Fruit fly (Drosophila melanogaster): ENCODE measurements around the gene unc-4.

Gene unc-4

dm6 chrX:17804048-17804447, 35.7 kb downstream of the unc-4 start:
- no peak for TF ChIP-seq CG33017 (tag; optimal IDR thresholded peaks at IDR 0.05)
- TF ChIP-seq CG12768 (GFP tag; optimal IDR thresholded peaks at IDR 0.05): no peak
- no peak for TF ChIP-seq pad (GFP tag; optimal IDR thresholded peaks at IDR 0.05)
- TF ChIP-seq CG7045 (GFP tag; optimal IDR thresholded peaks at IDR 0.05): no peak
- no peak for TF ChIP-seq Clk (GFP tag; optimal IDR thresholded peaks at IDR 0.05)
- no peak for TF ChIP-seq Crg-1 (GFP tag; optimal IDR thresholded peaks at IDR 0.05)
- no peak for TF ChIP-seq CG7101 (tag; optimal IDR thresholded peaks at IDR 0.05)
- no peak for TF ChIP-seq CG5204 (GFP tag; optimal IDR thresholded peaks at IDR 0.05)
- TF ChIP-seq cic (GFP tag; optimal IDR thresholded peaks at IDR 0.05): no peak

DNA sequence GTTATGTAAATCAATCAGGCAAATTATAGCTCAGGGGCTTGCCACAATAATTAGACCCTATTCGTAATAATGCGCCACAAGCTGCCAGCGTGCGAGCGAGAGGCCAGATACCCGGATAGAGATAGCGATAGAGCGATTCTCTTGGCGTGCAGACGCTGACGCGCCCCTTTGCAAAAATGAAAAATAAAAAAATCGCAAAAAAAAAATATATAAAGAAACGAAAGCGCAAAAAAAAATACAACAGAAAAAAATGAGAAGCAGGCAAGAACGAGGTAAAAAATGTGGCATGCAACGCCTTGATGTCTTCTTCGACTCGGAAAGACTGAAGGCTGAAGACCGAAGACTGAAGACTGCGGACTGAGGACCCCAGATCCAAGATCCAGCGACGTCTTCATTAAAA, 38.0 kb downstream of the unc-4 start:
- TF ChIP-seq Hr96 (GFP tag; optimal IDR thresholded peaks at IDR 0.05) (no peak), Mnt (GFP tag; optimal IDR thresholded peaks at IDR 0.05) (no peak), Clk (GFP tag; optimal IDR thresholded peaks at IDR 0.05) (no peak), ovo (GFP tag; optimal IDR thresholded peaks at IDR 0.05) (no peak), CG7045 (GFP tag; optimal IDR thresholded peaks at IDR 0.05) (no peak), CG33017 (tag; optimal IDR thresholded peaks at IDR 0.05) (no peak), CG11617 (GFP tag; optimal IDR thresholded peaks at IDR 0.05) (no peak), Crg-1 (GFP tag; optimal IDR thresholded peaks at IDR 0.05) (no peak), cnc (optimal IDR thresholded peaks at IDR 0.05) (no peak), tj (GFP tag; optimal IDR thresholded peaks at IDR 0.05) (no peak), pad (GFP tag; optimal IDR thresholded peaks at IDR 0.05) (no peak), cic (GFP tag; optimal IDR thresholded peaks at IDR 0.05) (no peak), toe (GFP tag; optimal IDR thresholded peaks at IDR 0.05) (no peak), CG5204 (GFP tag; optimal IDR thresholded peaks at IDR 0.05) (no peak), bab1 (GFP tag; optimal IDR thresholded peaks at IDR 0.05) (no peak), CG7101 (tag; optimal IDR thresholded peaks at IDR 0.05) (no peak), CG1620 (GFP tag; optimal IDR thresholded peaks at IDR 0.05) (no peak), CG12768 (GFP tag; optimal IDR thresholded peaks at IDR 0.05) (no peak), kay (GFP tag; ENCODE audit: borderline replicate concordance) (no peak)

- TF ChIP-seq pad (GFP tag; optimal IDR thresholded peaks at IDR 0.05) (no peak), CG7045 (GFP tag; optimal IDR thresholded peaks at IDR 0.05) (no peak), Crg-1 (GFP tag; optimal IDR thresholded peaks at IDR 0.05) (no peak), cic (GFP tag; optimal IDR thresholded peaks at IDR 0.05) (no peak), Mnt (GFP tag; optimal IDR thresholded peaks at IDR 0.05) (no peak), tj (GFP tag; optimal IDR thresholded peaks at IDR 0.05) (no peak), CG7101 (tag; optimal IDR thresholded peaks at IDR 0.05) (no peak), kay (GFP tag; ENCODE audit: borderline replicate concordance) (no peak), CG12768 (GFP tag; optimal IDR thresholded peaks at IDR 0.05) (no peak), CG33017 (tag; optimal IDR thresholded peaks at IDR 0.05) (no peak), Clk (GFP tag; optimal IDR thresholded peaks at IDR 0.05) (no peak), bab1 (GFP tag; optimal IDR thresholded peaks at IDR 0.05) (no peak), toe (GFP tag; optimal IDR thresholded peaks at IDR 0.05) (no peak), CG11617 (GFP tag; optimal IDR thresholded peaks at IDR 0.05) (no peak), Hr96 (GFP tag; optimal IDR thresholded peaks at IDR 0.05) (no peak), CG14711 (tag; optimal IDR thresholded peaks at IDR 0.05) (no peak), cnc (optimal IDR thresholded peaks at IDR 0.05) (no peak)
These were observed 38.6 kb downstream of the unc-4 start for dm6 chrX:17806973-17807372.

DNA sequence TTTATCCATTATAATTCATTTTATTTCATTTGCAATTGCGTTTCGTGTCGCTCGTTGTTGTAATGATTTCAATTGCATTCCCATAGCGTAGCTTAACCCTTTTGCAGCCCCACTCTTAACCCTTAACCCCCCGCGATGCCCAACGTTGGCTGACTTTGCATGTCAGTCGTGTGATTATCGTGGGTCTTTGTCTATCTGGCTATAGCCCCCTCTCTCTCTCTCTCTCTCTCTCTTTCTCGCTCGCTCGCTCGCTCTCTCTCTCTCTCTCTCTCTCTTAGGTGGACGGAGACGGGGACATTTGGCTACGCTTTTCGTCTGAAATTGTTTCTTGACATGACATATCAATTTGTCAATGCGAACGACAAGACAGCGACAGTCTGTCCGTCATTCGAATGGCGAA, 43.8 kb downstream of the unc-4 start:
- TF ChIP-seq CG1620 (GFP tag; optimal IDR thresholded peaks at IDR 0.05) (no peak), kay (GFP tag; ENCODE audit: borderline replicate concordance) (no peak), Mnt (GFP tag; optimal IDR thresholded peaks at IDR 0.05) (no peak), Clk (GFP tag; optimal IDR thresholded peaks at IDR 0.05) (no peak), cic (GFP tag; optimal IDR thresholded peaks at IDR 0.05) (no peak), CG12768 (GFP tag; optimal IDR thresholded peaks at IDR 0.05) (no peak), toe (GFP tag; optimal IDR thresholded peaks at IDR 0.05) (no peak), CG7045 (GFP tag; optimal IDR thresholded peaks at IDR 0.05) (no peak), CG7101 (tag; optimal IDR thresholded peaks at IDR 0.05) (no peak), Crg-1 (GFP tag; optimal IDR thresholded peaks at IDR 0.05) (no peak), ovo (GFP tag; optimal IDR thresholded peaks at IDR 0.05) (no peak), Hr96 (GFP tag; optimal IDR thresholded peaks at IDR 0.05) (no peak), CG5204 (GFP tag; optimal IDR thresholded peaks at IDR 0.05) (no peak)

dm6 chrX:17814783-17815182, 46.4 kb downstream of the unc-4 start:
- TF ChIP-seq pad (GFP tag; optimal IDR thresholded peaks at IDR 0.05) (no peak), CG1620 (GFP tag; optimal IDR thresholded peaks at IDR 0.05) (no peak), Clk (GFP tag; optimal IDR thresholded peaks at IDR 0.05) (no peak), Hr96 (GFP tag; optimal IDR thresholded peaks at IDR 0.05) (no peak), tj (GFP tag; optimal IDR thresholded peaks at IDR 0.05) (no peak), cic (GFP tag; optimal IDR thresholded peaks at IDR 0.05) (no peak), cnc (optimal IDR thresholded peaks at IDR 0.05) (no peak), kay (GFP tag; ENCODE audit: borderline replicate concordance) (no peak), CG5204 (GFP tag; optimal IDR thresholded peaks at IDR 0.05) (no peak), CG7045 (GFP tag; optimal IDR thresholded peaks at IDR 0.05) (no peak), Mnt (GFP tag; optimal IDR thresholded peaks at IDR 0.05) (no peak), CG11617 (GFP tag; optimal IDR thresholded peaks at IDR 0.05) (no peak), CG7101 (tag; optimal IDR thresholded peaks at IDR 0.05) (no peak), CG12768 (GFP tag; optimal IDR thresholded peaks at IDR 0.05) (no peak), bab1 (GFP tag; optimal IDR thresholded peaks at IDR 0.05) (no peak), toe (GFP tag; optimal IDR thresholded peaks at IDR 0.05) (no peak), ovo (GFP tag; optimal IDR thresholded peaks at IDR 0.05) (no peak), CG14711 (tag; optimal IDR thresholded peaks at IDR 0.05) (no peak)

DNA sequence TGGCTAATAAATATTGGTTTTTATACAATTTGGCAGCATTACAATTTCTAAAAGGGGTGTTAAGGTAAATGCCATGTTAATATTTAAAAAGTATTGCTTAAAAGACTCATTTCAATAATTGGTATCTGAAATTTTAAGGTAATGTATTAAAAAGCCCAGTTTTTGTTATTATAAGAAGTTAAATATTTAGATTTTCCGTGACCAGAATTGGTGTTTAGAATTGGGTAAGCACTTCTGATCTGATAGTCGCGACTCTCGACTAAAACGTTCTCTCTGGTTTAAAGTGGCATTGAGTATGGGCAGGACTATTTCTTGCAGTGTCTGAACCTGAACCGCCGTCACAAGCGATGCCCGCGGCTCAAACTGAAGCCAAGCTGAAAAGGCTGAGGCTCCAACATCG, 48.1 kb downstream of the unc-4 start:
- no peak for TF ChIP-seq CG33017 (tag; optimal IDR thresholded peaks at IDR 0.05)
- TF ChIP-seq CG5204 (GFP tag; optimal IDR thresholded peaks at IDR 0.05): no peak
- TF ChIP-seq Mnt (GFP tag; optimal IDR thresholded peaks at IDR 0.05): no peak
- TF ChIP-seq ovo (GFP tag; optimal IDR thresholded peaks at IDR 0.05): no peak
- TF ChIP-seq pad (GFP tag; optimal IDR thresholded peaks at IDR 0.05): no peak
- TF ChIP-seq Clk (GFP tag; optimal IDR thresholded peaks at IDR 0.05): no peak
- TF ChIP-seq CG7045 (GFP tag; optimal IDR thresholded peaks at IDR 0.05): no peak
- no peak for TF ChIP-seq Hr96 (GFP tag; optimal IDR thresholded peaks at IDR 0.05)
- TF ChIP-seq CG12768 (GFP tag; optimal IDR thresholded peaks at IDR 0.05): no peak
- TF ChIP-seq bab1 (GFP tag; optimal IDR thresholded peaks at IDR 0.05): no peak
- no peak for TF ChIP-seq CG14711 (tag; optimal IDR thresholded peaks at IDR 0.05)
- no peak for TF ChIP-seq CG11617 (GFP tag; optimal IDR thresholded peaks at IDR 0.05)
- no peak for TF ChIP-seq cnc (optimal IDR thresholded peaks at IDR 0.05)
- no peak for TF ChIP-seq CG1620 (GFP tag; optimal IDR thresholded peaks at IDR 0.05)
- TF ChIP-seq Crg-1 (GFP tag; optimal IDR thresholded peaks at IDR 0.05): no peak
- no peak for TF ChIP-seq kay (GFP tag; ENCODE audit: borderline replicate concordance)

Measured in whole organism, adult.